Fruit fly (Drosophila melanogaster): ENCODE data around the gene dah.
A peak's percentile ranks its signal among the peaks of the same experiment; 100 is the strongest.

dah gene

dm6 chrX:15319699-15320482, 8.3 kb upstream of the dah start:
- no peak for TF ChIP-seq foxo (GFP tag; optimal IDR thresholded peaks at IDR 0.05)
- peak; percentile 2 for TF ChIP-seq HLH106 (tag; optimal IDR thresholded peaks at IDR 0.05)
- TF ChIP-seq Rel (GFP tag; optimal IDR thresholded peaks at IDR 0.05), result no peak
- peak; percentile 67 for TF ChIP-seq Rel (tag; optimal IDR thresholded peaks at IDR 0.05)
- TF ChIP-seq psq (GFP tag; optimal IDR thresholded peaks at IDR 0.05), result peak; percentile 75

dm6 chrX:15320522-15320921, 7.6 kb upstream of the dah start:
- peak; percentile 29 for TF ChIP-seq Rel (GFP tag; optimal IDR thresholded peaks at IDR 0.05)
- no peak for TF ChIP-seq Rel (tag; optimal IDR thresholded peaks at IDR 0.05)
- no peak for TF ChIP-seq CG32264 (GFP tag; optimal IDR thresholded peaks at IDR 0.05)
- peak; percentile 37 for TF ChIP-seq Hnf4 (GFP tag; optimal IDR thresholded peaks at IDR 0.05)
- TF ChIP-seq N (GFP tag; optimal IDR thresholded peaks at IDR 0.05), result no peak
- TF ChIP-seq Jra (GFP tag; optimal IDR thresholded peaks at IDR 0.05), result peak; percentile 2
- TF ChIP-seq rgr (GFP tag; optimal IDR thresholded peaks at IDR 0.05), result peak; percentile 9
- TF ChIP-seq fru (GFP tag; optimal IDR thresholded peaks at IDR 0.05), result no peak
- no peak for TF ChIP-seq Mio (GFP tag; optimal IDR thresholded peaks at IDR 0.05)
- TF ChIP-seq Sp1 (GFP tag; optimal IDR thresholded peaks at IDR 0.05), result peak; percentile 54
- peak in 1 of 2 experiments; percentile 18 for TF ChIP-seq foxo (GFP tag; optimal IDR thresholded peaks at IDR 0.05)
- TF ChIP-seq jim (GFP tag; optimal IDR thresholded peaks at IDR 0.05), result no peak
- TF ChIP-seq brk (GFP tag; optimal IDR thresholded peaks at IDR 0.05), result no peak
- TF ChIP-seq sage (GFP tag; optimal IDR thresholded peaks at IDR 0.05), result peak; percentile 34

dm6 chrX:15320973-15321372, 7.2 kb upstream of the dah start:
- TF ChIP-seq sv (GFP tag; optimal IDR thresholded peaks at IDR 0.05), result no peak
- TF ChIP-seq h (GFP tag; optimal IDR thresholded peaks at IDR 0.05), result no peak
- TF ChIP-seq CG9705 (GFP tag; optimal IDR thresholded peaks at IDR 0.05), result no peak
- no peak for TF ChIP-seq foxo (GFP tag; optimal IDR thresholded peaks at IDR 0.05)
- TF ChIP-seq CG32264 (GFP tag; optimal IDR thresholded peaks at IDR 0.05), result no peak
- TF ChIP-seq rgr (GFP tag; optimal IDR thresholded peaks at IDR 0.05), result no peak
- TF ChIP-seq ey (GFP tag; optimal IDR thresholded peaks at IDR 0.05), result no peak
- TF ChIP-seq Rel (GFP tag; optimal IDR thresholded peaks at IDR 0.05), result no peak
- no peak for TF ChIP-seq Rel (tag; optimal IDR thresholded peaks at IDR 0.05)
- TF ChIP-seq Sp1 (GFP tag; optimal IDR thresholded peaks at IDR 0.05), result no peak
- TF ChIP-seq N (GFP tag; optimal IDR thresholded peaks at IDR 0.05), result no peak
- no peak for TF ChIP-seq woc (GFP tag; optimal IDR thresholded peaks at IDR 0.05)

DNA sequence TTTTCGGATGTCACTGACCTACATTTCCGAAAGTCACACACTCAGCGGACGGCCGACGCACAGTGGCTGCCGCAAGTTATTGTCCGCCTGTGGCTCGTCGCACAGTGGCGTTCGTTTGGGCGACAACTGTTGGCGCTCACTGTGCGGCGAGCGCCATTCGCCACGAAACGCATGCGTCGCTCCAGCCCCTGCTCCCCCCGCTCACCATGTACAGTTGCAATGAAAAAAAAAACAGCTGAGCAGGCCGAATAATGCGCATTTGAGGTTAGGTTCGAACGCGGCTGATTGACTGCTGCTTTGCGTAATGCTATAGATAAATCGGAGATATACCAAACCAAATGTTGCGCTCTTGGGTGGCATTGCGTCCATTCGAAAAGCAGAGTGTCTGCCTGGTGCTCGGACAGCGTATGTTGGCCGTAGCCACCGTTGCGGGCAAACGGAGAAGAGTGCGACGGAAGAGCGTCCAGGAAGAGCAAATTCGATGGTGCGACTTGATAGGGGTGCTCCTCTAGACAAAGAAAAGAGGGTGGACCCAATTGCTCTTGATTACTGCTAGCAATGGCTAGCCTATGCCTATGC, 4.8 kb upstream of the dah start:
- TF ChIP-seq Myc (optimal IDR thresholded peaks at IDR 0.05) (peak; percentile 53), woc (GFP tag; optimal IDR thresholded peaks at IDR 0.05) (peak; percentile 96), lola (GFP tag; optimal IDR thresholded peaks at IDR 0.05) (no peak), dl (GFP tag; optimal IDR thresholded peaks at IDR 0.05; ENCODE audit: insufficient read depth in 1 of 2, partially characterized antibody in 2 of 2) (no peak), Dfd (GFP tag; optimal IDR thresholded peaks at IDR 0.05) (no peak), OdsH (GFP tag; optimal IDR thresholded peaks at IDR 0.05) (peak; percentile 81), foxo (GFP tag; optimal IDR thresholded peaks at IDR 0.05) (peak; percentile 43 to 95), HLH106 (tag; optimal IDR thresholded peaks at IDR 0.05) (peak; percentile 79), fru (GFP tag; optimal IDR thresholded peaks at IDR 0.05) (peak; percentile 85), h (GFP tag; optimal IDR thresholded peaks at IDR 0.05) (peak; percentile 90), usp (GFP tag; optimal IDR thresholded peaks at IDR 0.05) (no peak), rgr (GFP tag; optimal IDR thresholded peaks at IDR 0.05) (peak; percentile 88), sage (GFP tag; optimal IDR thresholded peaks at IDR 0.05) (no peak), pan (optimal IDR thresholded peaks at IDR 0.05) (no peak), Hr83 (GFP tag; optimal IDR thresholded peaks at IDR 0.05; ENCODE audit: poor library complexity, severe bottlenecking) (peak; percentile 92), N (GFP tag; optimal IDR thresholded peaks at IDR 0.05) (no peak), dmrt93B (GFP tag; optimal IDR thresholded peaks at IDR 0.05) (peak; percentile 66), CrebA (GFP tag; optimal IDR thresholded peaks at IDR 0.05; ENCODE audit: borderline replicate concordance) (no peak), ey (GFP tag; optimal IDR thresholded peaks at IDR 0.05) (peak; percentile 88), dsf (GFP tag; optimal IDR thresholded peaks at IDR 0.05; ENCODE audit: borderline replicate concordance) (no peak), Jra (GFP tag; optimal IDR thresholded peaks at IDR 0.05) (peak; percentile 71), br (GFP tag; optimal IDR thresholded peaks at IDR 0.05) (peak; percentile 90), sv (GFP tag; optimal IDR thresholded peaks at IDR 0.05) (peak; percentile 71), Dif (GFP tag; optimal IDR thresholded peaks at IDR 0.05; ENCODE audit: partially characterized antibody) (peak; percentile 56), CG9705 (GFP tag; optimal IDR thresholded peaks at IDR 0.05) (peak; percentile 80), brk (GFP tag; optimal IDR thresholded peaks at IDR 0.05) (no peak), Abd-B (GFP tag; optimal IDR thresholded peaks at IDR 0.05) (no peak), Hr78 (GFP tag; optimal IDR thresholded peaks at IDR 0.05) (no peak), jim (GFP tag; optimal IDR thresholded peaks at IDR 0.05) (peak; percentile 99), psq (GFP tag; optimal IDR thresholded peaks at IDR 0.05) (peak; percentile 77), Hnf4 (GFP tag; optimal IDR thresholded peaks at IDR 0.05) (peak; percentile 91), CG32264 (GFP tag; optimal IDR thresholded peaks at IDR 0.05) (peak; percentile 55), tai (GFP tag; optimal IDR thresholded peaks at IDR 0.05) (no peak), GATAd (GFP tag; optimal IDR thresholded peaks at IDR 0.05) (no peak), Rel (GFP tag; optimal IDR thresholded peaks at IDR 0.05) (no peak), Rel (tag; optimal IDR thresholded peaks at IDR 0.05) (peak; percentile 81), Sp1 (GFP tag; optimal IDR thresholded peaks at IDR 0.05) (peak; percentile 69), Mio (GFP tag; optimal IDR thresholded peaks at IDR 0.05) (peak; percentile 65)
